Fruit fly (Drosophila melanogaster) whole organism, embryonic: ENCODE measurements around the gene CG7272.

Source experiments
- Asciz ChIP-seq: fragments of 200-800 bp; sonication (Bioruptor generic); optimal IDR thresholded peaks from 2 replicates; lab custom pipeline; 2017; ENCODE audit warnings: missing biosample characterization, mild to moderate bottlenecking, missing genetic modification characterization, missing genetic modification reagents
- Atf-2 ChIP-seq: fragments of 200-800 bp; sonication (Bioruptor generic); optimal IDR thresholded peaks from 2 replicates; lab custom pipeline; 2016; ENCODE audit warnings: missing biosample characterization, missing genetic modification characterization
- Atf6 ChIP-seq: fragments of 200-800 bp; sonication (Bioruptor generic); IDR thresholded peaks from 2 replicates; pipeline ENCODE4 v1.3.6; 2022; ENCODE audit warnings: missing biosample characterization, missing genetic modification characterization
- B-H2 ChIP-seq: fragments of 200-800 bp; sonication (Bioruptor generic); optimal IDR thresholded peaks from 2 replicates; lab custom pipeline; 2018; ENCODE audit warnings: missing biosample characterization, mild to moderate bottlenecking, missing genetic modification characterization
- CG12104 ChIP-seq: fragments of 200-800 bp; sonication (Bioruptor generic); optimal IDR thresholded peaks from 3 replicates; lab custom pipeline; 2016; ENCODE audit warnings: missing biosample characterization, missing genetic modification characterization
- CG1233 ChIP-seq: fragments of 200-800 bp; sonication (Bioruptor generic); optimal IDR thresholded peaks from 4 replicates; lab custom pipeline; 2018; ENCODE audit warnings: missing biosample characterization, mild to moderate bottlenecking, missing genetic modification characterization
- CG12769 ChIP-seq: fragments of 200-800 bp; sonication (Bioruptor generic); optimal IDR thresholded peaks from 2 replicates; lab custom pipeline; 2019; ENCODE audit warnings: missing biosample characterization, mild to moderate bottlenecking, missing genetic modification characterization, moderate library complexity
- CG13894 ChIP-seq: fragments of 200-800 bp; sonication (Bioruptor generic); optimal IDR thresholded peaks from 3 replicates; lab custom pipeline; 2018; ENCODE audit warnings: missing biosample characterization, mild to moderate bottlenecking, missing genetic modification characterization, moderate library complexity
- CG14860 ChIP-seq: fragments of 200-800 bp; sonication (Bioruptor generic); IDR thresholded peaks from 3 replicates; pipeline ENCODE4 v1.3.6; 2022; ENCODE audit warnings: missing biosample characterization, missing genetic modification characterization; ENCODE audit not compliant: partially characterized antibody
- CG15269 ChIP-seq: fragments of 200-800 bp; sonication (Bioruptor generic); optimal IDR thresholded peaks from 2 replicates; lab custom pipeline; 2018; ENCODE audit warnings: missing biosample characterization, mild to moderate bottlenecking, missing genetic modification characterization, moderate library complexity
- CG16815 ChIP-seq: fragments of 200-800 bp; sonication (Bioruptor generic); optimal IDR thresholded peaks from 3 replicates; lab custom pipeline; 2017; ENCODE audit warnings: missing biosample characterization, mild to moderate bottlenecking, missing genetic modification characterization
- CG4360 ChIP-seq: fragments of 200-800 bp; sonication (Bioruptor generic); IDR thresholded peaks from 2 replicates; pipeline ENCODE4 v1.3.6; 2022; ENCODE audit warnings: missing biosample characterization, missing genetic modification characterization
- CG4404 ChIP-seq: fragments of 200-800 bp; sonication (Bioruptor generic); IDR thresholded peaks from 2 replicates; pipeline ENCODE4 v1.3.6; 2022; ENCODE audit warnings: missing biosample characterization, missing genetic modification characterization
- CG6791 ChIP-seq: fragments of 200-800 bp; sonication (Bioruptor generic); IDR thresholded peaks from 3 replicates; pipeline ENCODE4 v1.3.6; 2022; ENCODE audit warnings: missing biosample characterization, missing genetic modification characterization; ENCODE audit not compliant: partially characterized antibody
- CG6854 ChIP-seq: fragments of 200-800 bp; sonication (Bioruptor generic); optimal IDR thresholded peaks from 3 replicates; lab custom pipeline; 2017; ENCODE audit warnings: missing biosample characterization, mild to moderate bottlenecking, missing genetic modification characterization
- CG7786 ChIP-seq: fragments of 200-800 bp; sonication (Bioruptor generic); optimal IDR thresholded peaks from 2 replicates; lab custom pipeline; 2016; ENCODE audit warnings: missing biosample characterization, missing genetic modification characterization
- CG7928 ChIP-seq: fragments of 200-800 bp; sonication (Bioruptor generic); optimal IDR thresholded peaks from 2 replicates; lab custom pipeline; 2017; ENCODE audit warnings: missing biosample characterization, mild to moderate bottlenecking, missing genetic modification characterization
- GATAe ChIP-seq: fragments of 200-800 bp; sonication (Bioruptor generic); conservative IDR thresholded peaks from 2 replicates; pipeline ENCODE4 v1.3.6; 2022; ENCODE audit warnings: missing biosample characterization, missing genetic modification characterization
- HHEX ChIP-seq: fragments of 200-800 bp; sonication (Bioruptor generic); optimal IDR thresholded peaks from 3 replicates; lab custom pipeline; 2017; ENCODE audit warnings: missing biosample characterization, mild to moderate bottlenecking, missing genetic modification characterization, missing genetic modification reagents
- Meics ChIP-seq: fragments of 200-800 bp; sonication (Bioruptor generic); optimal IDR thresholded peaks from 2 replicates; lab custom pipeline; 2017; ENCODE audit warnings: missing biosample characterization, mild to moderate bottlenecking, missing genetic modification characterization
- Pdp1 ChIP-seq, 2 experiments: fragments of 200-800 bp; sonication (Bioruptor generic); optimal IDR thresholded peaks; 3 replicates each; lab custom pipeline; 2016; ENCODE audit warnings: missing biosample characterization in 2 of 2, missing genetic modification characterization in 2 of 2, mild to moderate bottlenecking in 1 of 2, moderate library complexity in 1 of 2
- Ptx1 ChIP-seq: fragments of 200-800 bp; sonication (Bioruptor generic); IDR thresholded peaks from 2 replicates; pipeline ENCODE4 v1.3.6; 2022; ENCODE audit warnings: missing biosample characterization, missing genetic modification characterization
- Ravus ChIP-seq: fragments of 200-800 bp; sonication (Bioruptor generic); IDR thresholded peaks from 2 replicates; pipeline ENCODE4 v1.3.6; 2022; ENCODE audit warnings: missing biosample characterization, missing genetic modification characterization
- ac ChIP-seq: fragments of 200-800 bp; sonication (Bioruptor generic); optimal IDR thresholded peaks from 3 replicates; lab custom pipeline; 2017; ENCODE audit warnings: missing biosample characterization, mild to moderate bottlenecking, missing genetic modification characterization
- aop ChIP-seq: fragments of 200-800 bp; sonication (Bioruptor generic); IDR thresholded peaks from 2 replicates; pipeline ENCODE4 v1.3.6; 2022; ENCODE audit warnings: missing biosample characterization, missing genetic modification characterization
- bsh ChIP-seq, 2 experiments: fragments of 200-800 bp; sonication (Bioruptor generic); optimal IDR thresholded peaks; 2 replicates each; lab custom pipeline; 2017 to 2018; ENCODE audit warnings: mild to moderate bottlenecking in 2 of 2, missing biosample characterization in 2 of 2, missing genetic modification characterization in 2 of 2, moderate library complexity in 1 of 2
- caup ChIP-seq: fragments of 200-800 bp; sonication (Bioruptor generic); optimal IDR thresholded peaks from 3 replicates; lab custom pipeline; 2017; ENCODE audit warnings: missing biosample characterization, mild to moderate bottlenecking, missing genetic modification characterization, moderate library complexity; ENCODE audit not compliant: severe bottlenecking
- chif ChIP-seq, 2 experiments: fragments of 200-800 bp; sonication (Bioruptor generic); optimal IDR thresholded peaks; 3 replicates each; lab custom pipeline; 2016; ENCODE audit warnings: missing biosample characterization in 2 of 2, missing genetic modification characterization in 2 of 2
- chinmo ChIP-seq: fragments of 200-800 bp; sonication (Bioruptor generic); IDR thresholded peaks from 4 replicates; pipeline ENCODE4 v1.3.6; 2022; ENCODE audit warnings: missing biosample characterization, missing genetic modification characterization; ENCODE audit not compliant: partially characterized antibody
- corto ChIP-seq: fragments of 200-800 bp; sonication (Bioruptor generic); optimal IDR thresholded peaks from 2 replicates; lab custom pipeline; 2016; ENCODE audit warnings: missing biosample characterization, mild to moderate bottlenecking, missing genetic modification characterization, moderate library complexity
- crol ChIP-seq: fragments of 200-800 bp; sonication (Bioruptor generic); IDR thresholded peaks from 2 replicates; pipeline ENCODE4 v1.3.6; 2022; ENCODE audit warnings: missing biosample characterization, missing genetic modification characterization
- cwo ChIP-seq: fragments of 200-800 bp; sonication (Bioruptor generic); optimal IDR thresholded peaks from 3 replicates; lab custom pipeline; 2017; ENCODE audit warnings: missing biosample characterization, missing genetic modification characterization, mild to moderate bottlenecking, moderate library complexity, missing genetic modification reagents
- ewg ChIP-seq: fragments of 200-800 bp; sonication (Bioruptor generic); optimal IDR thresholded peaks from 3 replicates; lab custom pipeline; 2017; ENCODE audit warnings: mild to moderate bottlenecking, missing biosample characterization, missing genetic modification reagents, missing genetic modification characterization
- exex ChIP-seq: fragments of 200-800 bp; sonication (Bioruptor generic); optimal IDR thresholded peaks from 4 replicates; lab custom pipeline; 2018; ENCODE audit warnings: missing biosample characterization, mild to moderate bottlenecking, missing genetic modification characterization, moderate library complexity
- gfzf ChIP-seq: fragments of 200-800 bp; sonication (Bioruptor generic); optimal IDR thresholded peaks from 2 replicates; lab custom pipeline; 2016; ENCODE audit warnings: missing biosample characterization, mild to moderate bottlenecking, missing genetic modification characterization, moderate library complexity
- grau ChIP-seq: fragments of 200-800 bp; optimal IDR thresholded peaks from 3 replicates; lab custom pipeline; 2019; ENCODE audit warnings: missing biosample characterization, mild to moderate bottlenecking, missing genetic modification characterization, moderate library complexity
- grn ChIP-seq: fragments of 200-800 bp; sonication (Bioruptor generic); optimal IDR thresholded peaks from 3 replicates; lab custom pipeline; 2017; ENCODE audit warnings: missing biosample characterization, missing genetic modification characterization
- gro ChIP-seq: fragments of 200-800 bp; sonication (Bioruptor generic); optimal IDR thresholded peaks from 2 replicates; lab custom pipeline; 2016; ENCODE audit warnings: missing biosample characterization, missing genetic modification characterization
- gt ChIP-seq: fragments of 200-800 bp; sonication (Bioruptor generic); IDR thresholded peaks from 2 replicates; pipeline ENCODE4 v1.3.6; 2022; ENCODE audit warnings: missing biosample characterization, missing genetic modification characterization
- inv ChIP-seq: fragments of 200-800 bp; sonication (Bioruptor generic); IDR thresholded peaks from 2 replicates; pipeline ENCODE4 v1.3.6; 2022; ENCODE audit warnings: missing biosample characterization, missing genetic modification characterization; ENCODE audit not compliant: partially characterized antibody
- mirr ChIP-seq: fragments of 200-800 bp; sonication (Bioruptor generic); optimal IDR thresholded peaks from 3 replicates; lab custom pipeline; 2018; ENCODE audit warnings: missing biosample characterization, mild to moderate bottlenecking, missing genetic modification characterization
- mld ChIP-seq: fragments of 200-800 bp; sonication (Bioruptor generic); IDR thresholded peaks from 3 replicates; pipeline ENCODE4 v1.3.6; 2022; ENCODE audit warnings: missing biosample characterization, missing genetic modification characterization; ENCODE audit not compliant: partially characterized antibody
- peb ChIP-seq: fragments of 200-800 bp; sonication (Bioruptor generic); IDR thresholded peaks from 2 replicates; pipeline ENCODE4 v1.3.6; 2022; ENCODE audit warnings: missing biosample characterization, missing genetic modification characterization
- prd ChIP-seq, 3 experiments: fragments of >200 bp in 2 of 3; fragments of 200-800 bp in 1 of 3; sonication (Bioruptor generic) in 1 of 3; optimal IDR thresholded peaks in 2 of 3; IDR thresholded peaks in 1 of 3; 2 replicates in 2 of 3; 3 replicates in 1 of 3; pipeline versions ENCODE4 v1.3.6 to Lab custom; 2017 to 2022; ENCODE audit warnings: missing biosample characterization in 1 of 3, missing genetic modification characterization in 1 of 3
- schlank ChIP-seq: fragments of 200-800 bp; sonication (Bioruptor generic); optimal IDR thresholded peaks from 2 replicates; lab custom pipeline; 2018; ENCODE audit warnings: missing biosample characterization, mild to moderate bottlenecking, missing genetic modification characterization
- sd ChIP-seq: fragments of 200-800 bp; sonication (Bioruptor generic); optimal IDR thresholded peaks from 3 replicates; lab custom pipeline; 2018; ENCODE audit warnings: missing biosample characterization, mild to moderate bottlenecking, missing genetic modification characterization, moderate library complexity
- sug ChIP-seq: fragments of 200-800 bp; optimal IDR thresholded peaks from 2 replicates; lab custom pipeline; 2019; ENCODE audit warnings: missing biosample characterization, mild to moderate bottlenecking, missing genetic modification characterization, moderate library complexity
- trem ChIP-seq: fragments of 200-800 bp; optimal IDR thresholded peaks from 3 replicates; lab custom pipeline; 2019; ENCODE audit warnings: missing biosample characterization, mild to moderate bottlenecking, missing genetic modification characterization, moderate library complexity
- ttk ChIP-seq: fragments of 200-800 bp; sonication (Bioruptor generic); IDR thresholded peaks from 2 replicates; pipeline ENCODE4 v2.1.2; 2022; ENCODE audit warnings: missing biosample characterization, missing genetic modification characterization

Gene CG7272

DNA sequence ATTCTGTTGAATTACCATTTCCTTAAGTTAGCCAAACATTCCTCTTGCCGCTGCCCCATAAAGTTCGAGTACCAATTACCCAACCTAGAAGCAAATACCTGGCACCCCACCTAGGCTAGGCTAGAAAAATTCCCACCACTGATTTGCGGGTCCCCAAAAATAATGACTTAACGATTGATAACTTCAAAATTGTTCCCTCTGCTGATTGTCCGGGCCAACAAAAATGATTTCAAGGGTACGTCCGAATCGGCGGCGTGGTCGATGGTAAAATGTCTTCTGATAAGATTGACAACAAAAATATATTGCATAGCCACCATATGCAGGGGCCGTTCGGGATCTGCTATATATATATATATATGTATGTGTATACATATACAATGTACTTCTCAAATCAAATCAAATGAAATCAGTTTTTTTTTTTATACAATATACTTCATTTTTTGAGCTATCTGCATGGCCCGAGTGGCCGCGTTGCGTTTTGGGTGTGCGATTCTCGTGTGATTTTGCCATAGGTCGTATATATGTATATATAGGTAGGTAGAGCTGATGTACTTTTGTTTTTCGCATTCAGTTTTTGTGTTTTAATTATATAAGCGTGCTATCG, 46.6 kb downstream of the CG7272 start:
- TF ChIP-seq mirr (GFP tag; lab: Kevin White, UChicago) (peak; percentile 23), crol (no peak), exex (tag; lab: Kevin White, UChicago) (peak; percentile 80), mld (no peak), Ptx1 (no peak), CG14860 (GFP tag; lab: Robert Waterston, UW) (no peak), sug (tag; lab: Kevin White, UChicago) (peak; percentile 72), chinmo (0 out of 4 replicates have a peak, but pooled peaks have one; percentile 59), CG15269 (no peak), aop (GFP tag; lab: Robert Waterston, UW) (no peak), chif (GFP tag; optimal IDR thresholded peaks at IDR 0.05; lab: Kevin White, UChicago) (no peak), corto (peak; percentile 56), Asciz (GFP tag; lab: Kevin White, UChicago) (no peak), trem (tag; lab: Kevin White, UChicago) (no peak), sd (peak; percentile 41), CG12769 (tag; lab: Kevin White, UChicago) (peak; percentile 2), prd (optimal IDR thresholded peaks at IDR 0.05; lab: Kevin White, UChicago) (no peak), prd (GFP tag; IDR thresholded peaks at IDR 0.05; lab: Robert Waterston, UW) (no peak), GATAe (GFP tag; lab: Robert Waterston, UW) (0 out of 2 replicates have a peak, but pooled peaks have one; percentile 18), grn (GFP tag; lab: Kevin White, UChicago) (peak; percentile 29), CG4404 (no peak), Pdp1 (GFP tag; optimal IDR thresholded peaks at IDR 0.05; lab: Kevin White, UChicago) (no peak), CG16815 (GFP tag; lab: Kevin White, UChicago) (no peak)

DNA sequence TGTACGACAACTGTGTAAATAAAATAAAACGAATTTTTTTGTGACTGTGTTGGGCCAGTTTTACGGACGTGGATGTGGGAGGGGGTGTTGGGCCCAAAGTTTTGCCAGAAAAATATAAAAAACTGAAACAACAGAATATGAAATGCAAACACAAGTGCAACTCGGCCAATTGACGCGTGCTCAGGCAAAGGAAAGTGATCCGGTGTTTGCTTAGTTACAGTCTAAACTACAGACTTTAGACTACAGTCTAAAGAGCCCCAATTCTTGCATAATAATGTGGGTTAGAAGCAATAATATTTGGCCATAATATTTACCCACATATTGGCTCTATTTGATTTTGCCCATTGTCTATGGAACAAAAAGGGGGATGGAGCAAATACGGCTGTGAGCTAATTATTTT, 48.1 kb downstream of the CG7272 start:
- TF ChIP-seq ewg (GFP tag; lab: Kevin White, UChicago) = no peak
- peak; percentile 38 for TF ChIP-seq gro
- no peak for TF ChIP-seq Ravus (GFP tag; lab: Robert Waterston, UW)
- 0 out of 2 replicates have a peak, but pooled peaks have one; percentile 15 for TF ChIP-seq Atf6 (GFP tag; lab: Robert Waterston, UW)
- TF ChIP-seq CG1233 (GFP tag; lab: Kevin White, UChicago) = peak; percentile 30
- no peak for TF ChIP-seq CG7786 (GFP tag; lab: Kevin White, UChicago)
- TF ChIP-seq gfzf (GFP tag; lab: Kevin White, UChicago) = no peak
- no peak for TF ChIP-seq CG4360 (GFP tag; lab: Robert Waterston, UW)
- no peak for TF ChIP-seq bsh (GFP tag; optimal IDR thresholded peaks at IDR 0.05; lab: Kevin White, UChicago)
- TF ChIP-seq HHEX (GFP tag; lab: Kevin White, UChicago) = peak; percentile 34
- TF ChIP-seq ttk = no peak
- TF ChIP-seq gt (GFP tag; lab: Robert Waterston, UW) = no peak
- TF ChIP-seq CG13894 = peak; percentile 19
- TF ChIP-seq B-H2 (GFP tag; lab: Kevin White, UChicago) = peak; percentile 29
- peak; percentile 4 for TF ChIP-seq grau (tag; lab: Kevin White, UChicago)
- peak; percentile 12 for TF ChIP-seq CG7928 (GFP tag; lab: Kevin White, UChicago)
- peak; percentile 74 for TF ChIP-seq caup (GFP tag; lab: Kevin White, UChicago)
- TF ChIP-seq Atf-2 (GFP tag; lab: Kevin White, UChicago) = no peak
- TF ChIP-seq Meics (GFP tag; lab: Kevin White, UChicago) = peak; percentile 53
- TF ChIP-seq schlank (tag; lab: Kevin White, UChicago) = peak; percentile 57
- peak; percentile 10 for TF ChIP-seq CG12104 (GFP tag; lab: Kevin White, UChicago)
- no peak for TF ChIP-seq inv
- no peak for TF ChIP-seq CG6791 (GFP tag; lab: Robert Waterston, UW)
- TF ChIP-seq peb (GFP tag; lab: Robert Waterston, UW) = no peak
- peak; percentile 32 for TF ChIP-seq cwo (GFP tag; lab: Kevin White, UChicago)
- no peak for TF ChIP-seq ac (GFP tag; lab: Kevin White, UChicago)
- peak; percentile 51 for TF ChIP-seq CG6854 (GFP tag; lab: Kevin White, UChicago)
